Worm (Caenorhabditis elegans) whole organism, young adult: ENCODE data around the gene ppgn-1.

Source experiments
- B0019.2 ChIP-seq: fragments of 200-800 bp; sonication (Bioruptor generic); conservative IDR thresholded peaks from 2 replicates; pipeline ENCODE4 v1.3.6; 2022; ENCODE audit warnings: missing genetic modification reagents, missing genetic modification characterization, missing compliant biosample characterization
- B0261.1 ChIP-seq: sonication (generic microtip); optimal IDR thresholded peaks from 2 replicates; lab custom pipeline; 2016; ENCODE audit warnings: mild to moderate bottlenecking, missing genetic modification characterization, moderate library complexity, missing compliant biosample characterization
- D2030.7 ChIP-seq: fragments of 200-800 bp; sonication (Bioruptor generic); IDR thresholded peaks from 2 replicates; pipeline ENCODE4 v1.3.6; 2022; ENCODE audit warnings: missing genetic modification reagents, missing genetic modification characterization, missing compliant biosample characterization
- F22D6.2 ChIP-seq: sonication (generic microtip); optimal IDR thresholded peaks from 2 replicates; lab custom pipeline; 2016; ENCODE audit warnings: mild to moderate bottlenecking, missing genetic modification characterization, missing compliant biosample characterization
- F33H1.4 ChIP-seq: fragments of 200-800 bp; sonication (Bioruptor generic); IDR thresholded peaks from 2 replicates; pipeline ENCODE4 v1.3.6; 2022; ENCODE audit warnings: missing genetic modification reagents, missing genetic modification characterization, missing compliant biosample characterization
- F37B4.10 ChIP-seq: fragments of 200-800 bp; sonication (Bioruptor generic); IDR thresholded peaks from 2 replicates; pipeline ENCODE4 v1.3.6; 2022; ENCODE audit warnings: missing genetic modification characterization, missing compliant biosample characterization
- F52B5.7 ChIP-seq: sonication (generic microtip); optimal IDR thresholded peaks from 2 replicates; lab custom pipeline; 2016; ENCODE audit warnings: mild to moderate bottlenecking, missing genetic modification characterization, missing compliant biosample characterization
- F57C9.4 ChIP-seq: sonication (generic microtip); optimal IDR thresholded peaks from 2 replicates; lab custom pipeline; 2017; ENCODE audit warnings: mild to moderate bottlenecking, missing genetic modification characterization, missing compliant biosample characterization
- K12H6.12 ChIP-seq: fragments of 200-800 bp; sonication (Bioruptor generic); optimal IDR thresholded peaks from 2 replicates; lab custom pipeline; 2018; ENCODE audit warnings: mild to moderate bottlenecking, missing genetic modification characterization, missing compliant biosample characterization
- T07F8.4 ChIP-seq: sonication (generic microtip); optimal IDR thresholded peaks from 2 replicates; lab custom pipeline; 2016; ENCODE audit warnings: mild to moderate bottlenecking, missing genetic modification characterization, moderate library complexity, missing compliant biosample characterization
- Y53F4B.3 ChIP-seq: fragments of 200-800 bp; sonication (Bioruptor generic); IDR thresholded peaks from 2 replicates; pipeline ENCODE4 v1.3.6; 2022; ENCODE audit warnings: missing genetic modification reagents, missing genetic modification characterization, missing compliant biosample characterization
- akir-1 ChIP-seq: fragments of 200-800 bp; sonication (Bioruptor generic); optimal IDR thresholded peaks from 2 replicates; lab custom pipeline; 2018; ENCODE audit warnings: mild to moderate bottlenecking, missing genetic modification characterization, moderate library complexity, missing compliant biosample characterization
- ama-1 ChIP-seq, 3 experiments: fragments of 150-350 bp in 1 of 3; sonication (generic microtip) in 2 of 3; optimal IDR thresholded peaks; 2 replicates each; lab custom pipeline; 2014 to 2018; ENCODE audit warnings: missing biosample characterization in 2 of 3, missing genetic modification characterization in 2 of 3, missing genetic modification reagents in 2 of 3
- aptf-2 ChIP-seq: fragments of 200-800 bp; sonication (Bioruptor generic); conservative IDR thresholded peaks from 2 replicates; pipeline ENCODE4 v1.3.6; 2022; ENCODE audit warnings: missing genetic modification reagents, missing genetic modification characterization, missing compliant biosample characterization
- aptf-3 ChIP-seq: fragments of 200-800 bp; sonication (Bioruptor generic); IDR thresholded peaks from 2 replicates; pipeline ENCODE4 v1.3.6; 2022; ENCODE audit warnings: missing genetic modification characterization, missing compliant biosample characterization
- attf-3 ChIP-seq: fragments of 200-800 bp; sonication (Bioruptor generic); conservative IDR thresholded peaks from 2 replicates; pipeline ENCODE4 v1.3.6; 2022; ENCODE audit warnings: missing genetic modification reagents, missing genetic modification characterization, missing compliant biosample characterization
- attf-6 ChIP-seq: fragments of 200-800 bp; sonication (Bioruptor generic); IDR thresholded peaks from 2 replicates; pipeline ENCODE4 v1.3.6; 2022; ENCODE audit warnings: missing genetic modification reagents, missing genetic modification characterization, missing compliant biosample characterization
- bed-1 ChIP-seq: fragments of 200-800 bp; sonication (Bioruptor generic); IDR thresholded peaks from 2 replicates; pipeline ENCODE4 v1.3.6; 2022; ENCODE audit warnings: missing genetic modification reagents, missing genetic modification characterization, missing compliant biosample characterization
- ceh-100 ChIP-seq: fragments of 200-800 bp; sonication (Bioruptor generic); IDR thresholded peaks from 2 replicates; pipeline ENCODE4 v1.3.6; 2022; ENCODE audit warnings: missing genetic modification reagents, missing genetic modification characterization, missing compliant biosample characterization
- ceh-40 ChIP-seq: fragments of 200-800 bp; sonication (Bioruptor generic); IDR thresholded peaks from 2 replicates; pipeline ENCODE4 v1.3.6; 2022; ENCODE audit warnings: missing genetic modification characterization, missing compliant biosample characterization
- die-1 ChIP-seq: sonication (generic microtip); optimal IDR thresholded peaks from 2 replicates; lab custom pipeline; 2016; ENCODE audit warnings: missing genotype, mild to moderate bottlenecking, missing genetic modification characterization, missing compliant biosample characterization
- dpff-1 ChIP-seq: sonication (generic microtip); optimal IDR thresholded peaks from 2 replicates; lab custom pipeline; 2017; ENCODE audit warnings: mild to moderate bottlenecking, missing genetic modification characterization, missing compliant biosample characterization
- egl-18 ChIP-seq: fragments of 200-800 bp; sonication (Bioruptor generic); IDR thresholded peaks from 2 replicates; pipeline ENCODE4 v1.3.6; 2022; ENCODE audit warnings: missing genetic modification reagents, missing genetic modification characterization, missing compliant biosample characterization
- fkh-3 ChIP-seq: sonication (generic microtip); optimal IDR thresholded peaks from 2 replicates; lab custom pipeline; 2016; ENCODE audit warnings: mild to moderate bottlenecking, missing genetic modification characterization, missing compliant biosample characterization
- him-1 ChIP-seq: sonication (generic microtip); optimal IDR thresholded peaks from 2 replicates; lab custom pipeline; 2016; ENCODE audit warnings: missing genotype, missing genetic modification reagents, missing genetic modification characterization, missing compliant biosample characterization
- hrde-1 ChIP-seq: sonication (generic microtip); optimal IDR thresholded peaks from 2 replicates; lab custom pipeline; 2016; ENCODE audit warnings: missing genetic modification characterization, mild to moderate bottlenecking, missing compliant biosample characterization, moderate library complexity, missing genotype, missing genetic modification reagents, borderline replicate concordance
- lin-26 ChIP-seq: fragments of 200-800 bp; sonication (Bioruptor generic); IDR thresholded peaks from 2 replicates; pipeline ENCODE4 v1.3.6; 2022; ENCODE audit warnings: missing genetic modification reagents, missing genetic modification characterization, missing compliant biosample characterization
- lin-54 ChIP-seq: fragments of 200-800 bp; sonication (Bioruptor generic); optimal IDR thresholded peaks from 2 replicates; lab custom pipeline; 2018; ENCODE audit warnings: mild to moderate bottlenecking, missing genetic modification characterization, missing compliant biosample characterization
- lir-1 ChIP-seq: fragments of 200-800 bp; sonication (Bioruptor generic); conservative IDR thresholded peaks from 2 replicates; pipeline ENCODE4 v1.3.6; 2022; ENCODE audit warnings: missing genetic modification reagents, missing genetic modification characterization, missing compliant biosample characterization
- madf-3 ChIP-seq: fragments of 200-800 bp; sonication (Bioruptor generic); IDR thresholded peaks from 2 replicates; pipeline ENCODE4 v1.3.6; 2022; ENCODE audit warnings: missing genetic modification reagents, missing genetic modification characterization, missing compliant biosample characterization
- nfya-2 ChIP-seq: fragments of 200-800 bp; sonication (Bioruptor generic); IDR thresholded peaks from 2 replicates; pipeline ENCODE4 v1.3.6; 2022; ENCODE audit warnings: missing genetic modification reagents, missing genetic modification characterization, missing compliant biosample characterization
- nhr-27 ChIP-seq: fragments of 200-800 bp; sonication (Bioruptor generic); optimal IDR thresholded peaks from 2 replicates; lab custom pipeline; 2018; ENCODE audit warnings: mild to moderate bottlenecking, missing genetic modification characterization, moderate library complexity, missing compliant biosample characterization
- nhr-90 ChIP-seq: sonication (generic microtip); optimal IDR thresholded peaks from 2 replicates; lab custom pipeline; 2016; ENCODE audit warnings: missing genotype, mild to moderate bottlenecking, missing genetic modification characterization, missing compliant biosample characterization
- rcor-1 ChIP-seq: fragments of 200-800 bp; sonication (Bioruptor generic); IDR thresholded peaks from 2 replicates; pipeline ENCODE4 v1.3.6; 2022; ENCODE audit warnings: missing genetic modification reagents, missing genetic modification characterization, missing compliant biosample characterization
- rec-8 ChIP-seq, 2 experiments: sonication (generic microtip); optimal IDR thresholded peaks; 2 replicates each; lab custom pipeline; 2016; ENCODE audit warnings: mild to moderate bottlenecking in 2 of 2, missing genetic modification characterization in 2 of 2, missing genetic modification reagents in 2 of 2, missing genotype in 2 of 2, missing biosample characterization in 1 of 2, missing compliant biosample characterization in 1 of 2, moderate library complexity in 1 of 2
- repo-1 ChIP-seq: sonication (generic microtip); optimal IDR thresholded peaks from 2 replicates; lab custom pipeline; 2017; ENCODE audit warnings: mild to moderate bottlenecking, missing genetic modification characterization, missing compliant biosample characterization
- rpc-1 ChIP-seq, 2 experiments: fragments of 150-350 bp in 1 of 2; sonication (generic microtip) in 1 of 2; optimal IDR thresholded peaks; 2 replicates each; lab custom pipeline; 2014 to 2018; ENCODE audit warnings: missing biosample characterization in 1 of 2, missing genetic modification characterization in 1 of 2, missing genetic modification reagents in 1 of 2, missing genotype in 1 of 2
- sdz-38 ChIP-seq: sonication (generic microtip); optimal IDR thresholded peaks from 2 replicates; lab custom pipeline; 2016; ENCODE audit warnings: missing genotype, missing genetic modification characterization, missing compliant biosample characterization
- snpc-1.3 ChIP-seq: sonication (generic microtip); optimal IDR thresholded peaks from 2 replicates; lab custom pipeline; 2017; ENCODE audit warnings: missing genetic modification characterization, mild to moderate bottlenecking, missing compliant biosample characterization, antibody characterized with exemption, moderate library complexity, missing genotype, missing genetic modification reagents; ENCODE audit not compliant: insufficient read depth
- tbp1 ChIP-seq: fragments of 200-800 bp; sonication (Bioruptor generic); optimal IDR thresholded peaks from 2 replicates; lab custom pipeline; 2018; ENCODE audit warnings: mild to moderate bottlenecking, missing genetic modification characterization, missing compliant biosample characterization
- tbx-9 ChIP-seq: sonication (generic microtip); optimal IDR thresholded peaks from 2 replicates; lab custom pipeline; 2016; ENCODE audit warnings: borderline replicate concordance, missing genetic modification characterization, inconsistent platforms, missing compliant biosample characterization
- ztf-22 ChIP-seq: fragments of 200-800 bp; sonication (Bioruptor generic); optimal IDR thresholded peaks from 2 replicates; lab custom pipeline; 2018; ENCODE audit warnings: mild to moderate bottlenecking, missing genetic modification characterization, moderate library complexity, missing compliant biosample characterization

Gene ppgn-1

ce11 chrIV:2329540-2329939 lies 19.2 kb downstream of the ppgn-1 start, which contains the start of gene nhr-236:
Gene nhr-236, minus strand, starts transcription at chrIV:2329640.
- TF ChIP-seq ztf-22 (GFP tag; lab: Kevin White, UChicago) (no peak), Y53F4B.3 (GFP tag; lab: Robert Waterston, UW) (no peak), aptf-3 (GFP tag; lab: Robert Waterston, UW) (no peak), rcor-1 (GFP tag; lab: Robert Waterston, UW) (no peak), sdz-38 (tag; lab: Kevin White, UChicago) (no peak), K12H6.12 (tag; lab: Kevin White, UChicago) (no peak), akir-1 (no peak), lir-1 (GFP tag; lab: Robert Waterston, UW) (no peak), ceh-100 (no peak), lin-54 (GFP tag; lab: Kevin White, UChicago) (no peak), nfya-2 (no peak), nhr-27 (tag; lab: Kevin White, UChicago) (no peak), nhr-90 (tag; lab: Kevin White, UChicago) (no peak), attf-6 (GFP tag; lab: Robert Waterston, UW) (no peak), F22D6.2 (tag; lab: Kevin White, UChicago) (no peak), repo-1 (tag; lab: Kevin White, UChicago) (no peak), F52B5.7 (tag; lab: Kevin White, UChicago) (no peak)

- no peak for TF ChIP-seq bed-1 (GFP tag; lab: Robert Waterston, UW)
- TF ChIP-seq aptf-2 = no peak
- no peak for TF ChIP-seq tbx-9 (tag; lab: Kevin White, UChicago)
- TF ChIP-seq D2030.7 = 0 out of 2 replicates have a peak, but pooled peaks have one; percentile 21
- TF ChIP-seq B0261.1 (tag; lab: Kevin White, UChicago) = peak; percentile 67
- no peak for TF ChIP-seq fkh-3 (tag; lab: Kevin White, UChicago)
- TF ChIP-seq ceh-40 (GFP tag; lab: Robert Waterston, UW) = no peak
- no peak for TF ChIP-seq hrde-1
- no peak for TF ChIP-seq dpff-1 (tag; lab: Kevin White, UChicago)
- no peak for TF ChIP-seq egl-18 (GFP tag; lab: Robert Waterston, UW)
- no peak for TF ChIP-seq attf-3
- TF ChIP-seq madf-3 (GFP tag; lab: Robert Waterston, UW) = no peak
- TF ChIP-seq ama-1 (optimal IDR thresholded peaks at IDR 0.05; lab: Kevin White, UChicago) = no peak
- TF ChIP-seq ama-1 (GFP tag; optimal IDR thresholded peaks at IDR 0.05; lab: Kevin White, UChicago) = no peak
- TF ChIP-seq T07F8.4 (tag; lab: Kevin White, UChicago) = no peak
- TF ChIP-seq tbp1 (GFP tag; lab: Kevin White, UChicago) = peak; percentile 88
- no peak for TF ChIP-seq F37B4.10 (GFP tag; lab: Robert Waterston, UW)
- peak; percentile 31 for TF ChIP-seq die-1 (tag; lab: Kevin White, UChicago)
- TF ChIP-seq rpc-1 (optimal IDR thresholded peaks at IDR 0.05; lab: Kevin White, UChicago) = peak; percentile 58
- TF ChIP-seq rpc-1 (tag; optimal IDR thresholded peaks at IDR 0.05; lab: Kevin White, UChicago) = peak; percentile 78
- peak; percentile 22 for TF ChIP-seq snpc-1.3 (tag; lab: Kevin White, UChicago)
- TF ChIP-seq B0019.2 (GFP tag; lab: Robert Waterston, UW) = no peak
- peak; percentile 32 for TF ChIP-seq him-1 (tag; lab: Kevin White, UChicago)
- no peak for TF ChIP-seq F57C9.4 (tag; lab: Kevin White, UChicago)
- no peak for TF ChIP-seq rec-8 (tag; optimal IDR thresholded peaks at IDR 0.05; lab: Kevin White, UChicago)
- no peak for TF ChIP-seq F33H1.4 (GFP tag; lab: Robert Waterston, UW)
- TF ChIP-seq lin-26 = peak; percentile 62; the same call in 1 of the 2 replicates
These were observed 21.4 kb downstream of the ppgn-1 start for ce11 chrIV:2327317-2327716.
